Comparison of ENCODE assay signal across 5 fruit fly cellular contexts in the genomic region with DNA sequence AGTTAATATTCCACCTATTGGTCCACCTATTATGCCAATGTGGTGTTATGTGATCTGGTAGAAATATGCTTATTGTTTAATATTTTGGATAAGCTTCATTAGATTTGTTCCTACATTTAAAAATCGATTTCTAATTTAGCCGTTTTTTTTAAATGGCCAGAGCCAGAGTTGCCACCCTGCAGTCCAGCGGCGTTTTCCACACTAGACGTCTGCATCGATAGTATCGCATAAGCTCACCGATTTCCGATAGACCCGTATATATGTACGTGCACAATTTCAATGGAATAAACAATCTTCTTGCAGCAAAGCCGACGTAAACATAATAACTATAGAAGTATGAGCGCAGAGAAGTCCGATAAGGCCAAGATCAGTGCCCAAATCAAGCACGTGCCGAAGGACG.
A peak's percentile ranks its signal among the peaks of the same experiment; 100 is the strongest.
TF ChIP-seq lines count a peak whose summit lies in the region.

Gene Taf9, plus strand, starts transcription at position 239 of the 400 bp plus-strand sequence.

- no peak for TF ChIP-seq CTCF in whole organism, embryonic (GFP tag; optimal IDR thresholded peaks at IDR 0.05; lab: Kevin White, UChicago)

TF ChIP-seq in whole organism, adult, 20 proteins besides CTCF, POLR2A, EP300 and RAD21 (continues in another document):
- no peak for TF ChIP-seq CG5204 (GFP tag; optimal IDR thresholded peaks at IDR 0.05; lab: Kevin White, UChicago)
- no peak for TF ChIP-seq Clk (GFP tag; optimal IDR thresholded peaks at IDR 0.05; lab: Kevin White, UChicago)
- TF ChIP-seq pad (GFP tag; optimal IDR thresholded peaks at IDR 0.05; lab: Kevin White, UChicago), result peak; percentile 7
- no peak for TF ChIP-seq Hr96 (GFP tag; optimal IDR thresholded peaks at IDR 0.05; lab: Kevin White, UChicago)
- TF ChIP-seq Crg-1 (GFP tag; optimal IDR thresholded peaks at IDR 0.05; lab: Kevin White, UChicago), result peak; percentile 26
- TF ChIP-seq cnc (optimal IDR thresholded peaks at IDR 0.05; lab: Kevin White, UChicago), result no peak
- no peak for TF ChIP-seq ovo (GFP tag; optimal IDR thresholded peaks at IDR 0.05; lab: Kevin White, UChicago)
- peak; percentile 36 for TF ChIP-seq CG14711 (tag; optimal IDR thresholded peaks at IDR 0.05; lab: Kevin White, UChicago)
- TF ChIP-seq Mnt (GFP tag; optimal IDR thresholded peaks at IDR 0.05; lab: Kevin White, UChicago), result peak; percentile 23
- no peak for TF ChIP-seq CG11617 (GFP tag; optimal IDR thresholded peaks at IDR 0.05; lab: Kevin White, UChicago)
- TF ChIP-seq bab1 (GFP tag; optimal IDR thresholded peaks at IDR 0.05; lab: Kevin White, UChicago), result peak; percentile 69
- no peak for TF ChIP-seq CG33017 (tag; optimal IDR thresholded peaks at IDR 0.05; lab: Kevin White, UChicago)
- peak; percentile 47 for TF ChIP-seq CG1620 (GFP tag; optimal IDR thresholded peaks at IDR 0.05; lab: Kevin White, UChicago)
- no peak for TF ChIP-seq toe (GFP tag; optimal IDR thresholded peaks at IDR 0.05; lab: Kevin White, UChicago)
- TF ChIP-seq CG7045 (GFP tag; optimal IDR thresholded peaks at IDR 0.05; lab: Kevin White, UChicago), result no peak
- no peak for TF ChIP-seq tj (GFP tag; optimal IDR thresholded peaks at IDR 0.05; lab: Kevin White, UChicago)
- TF ChIP-seq CG7101 (tag; optimal IDR thresholded peaks at IDR 0.05; lab: Kevin White, UChicago), result no peak
- TF ChIP-seq cic (GFP tag; optimal IDR thresholded peaks at IDR 0.05; lab: Kevin White, UChicago), result peak; percentile 25

TF ChIP-seq in whole organism, embryonic, 481 proteins besides CTCF, POLR2A, EP300 and RAD21 (continues in another document):
- TF ChIP-seq CG18599 (GFP tag; optimal IDR thresholded peaks at IDR 0.05; lab: Kevin White, UChicago), result no peak
- peak; percentile 95 for TF ChIP-seq CG13287 (GFP tag; IDR thresholded peaks at IDR 0.05; lab: Robert Waterston, UW; ENCODE audit: partially characterized antibody)
- no peak for TF ChIP-seq caup (GFP tag; optimal IDR thresholded peaks at IDR 0.05; lab: Kevin White, UChicago; ENCODE audit: severe bottlenecking)
- TF ChIP-seq CG6791 (GFP tag; IDR thresholded peaks at IDR 0.05; lab: Robert Waterston, UW; ENCODE audit: partially characterized antibody), result peak; percentile 93
- TF ChIP-seq unc-4 (GFP tag; IDR thresholded peaks at IDR 0.05; lab: Robert Waterston, UW; ENCODE audit: partially characterized antibody), result peak; percentile 89
- peak; percentile 90 for TF ChIP-seq hbn (GFP tag; IDR thresholded peaks at IDR 0.05; lab: Robert Waterston, UW; ENCODE audit: partially characterized antibody)
- peak; percentile 75 for TF ChIP-seq Sry-δ (GFP tag; optimal IDR thresholded peaks at IDR 0.05; lab: Kevin White, UChicago)
- peak; percentile 68 for TF ChIP-seq Dp (GFP tag; optimal IDR thresholded peaks at IDR 0.05; lab: Kevin White, UChicago)
- TF ChIP-seq mld (GFP tag; IDR thresholded peaks at IDR 0.05; lab: Robert Waterston, UW; ENCODE audit: partially characterized antibody), result peak; percentile 60; the same call in 2 of the 3 replicates
- 0 out of 3 replicates have a peak, but pooled peaks have one; percentile 50 for TF ChIP-seq CG34422 (GFP tag; IDR thresholded peaks at IDR 0.05; lab: Robert Waterston, UW)
- TF ChIP-seq CG1603 (tag; optimal IDR thresholded peaks at IDR 0.05; lab: Kevin White, UChicago), result peak; percentile 56
- TF ChIP-seq CG10267 (tag; optimal IDR thresholded peaks at IDR 0.05; lab: Kevin White, UChicago), result peak; percentile 87
- TF ChIP-seq pzg (GFP tag; optimal IDR thresholded peaks at IDR 0.05; lab: Kevin White, UChicago), result peak; percentile 81
- peak; percentile 4 for TF ChIP-seq YL-1 (GFP tag; optimal IDR thresholded peaks at IDR 0.05; lab: Kevin White, UChicago)
- TF ChIP-seq ftz-f1 (GFP tag; optimal IDR thresholded peaks at IDR 0.05; lab: Kevin White, UChicago), result no peak

TF ChIP-seq in whole organism, prepupa, 60 proteins besides CTCF, POLR2A, EP300 and RAD21:
- TF ChIP-seq Eip78C (GFP tag; lab: Kevin White, UChicago) (peak; percentile 60), CG3032 (tag; optimal IDR thresholded peaks at IDR 0.05; lab: Kevin White, UChicago) (no peak)

TF ChIP-seq in whole organism, pupa, 21 proteins besides CTCF, POLR2A, EP300 and RAD21:
- TF ChIP-seq CG4496 (GFP tag; IDR thresholded peaks at IDR 0.05; lab: Robert Waterston, UW), result peak; percentile 40; the same call in 1 of the 3 replicates
- no peak for TF ChIP-seq CG9948 (tag; optimal IDR thresholded peaks at IDR 0.05; lab: Kevin White, UChicago)

TF ChIP-seq in whole organism, wandering third instar larva, 38 proteins besides CTCF, POLR2A, EP300 and RAD21:
- TF ChIP-seq Rel (GFP tag; optimal IDR thresholded peaks at IDR 0.05; lab: Kevin White, UChicago) (no peak), Rel (tag; optimal IDR thresholded peaks at IDR 0.05; lab: Kevin White, UChicago) (no peak), Hr83 (GFP tag; optimal IDR thresholded peaks at IDR 0.05; lab: Kevin White, UChicago; ENCODE audit: poor library complexity, severe bottlenecking) (peak; percentile 64)
